Fruit fly (Drosophila melanogaster) whole organism, wandering third instar larva: Measurements from ENCODE around the gene Mics1.

Experiments used
- Abd-B ChIP-seq: fragments of >200 bp; optimal IDR thresholded peaks from 2 replicates; lab custom pipeline; 2017; ENCODE audit warnings: missing biosample characterization, missing genetic modification characterization
- CG32264 ChIP-seq: fragments of 200-800 bp; sonication (Bioruptor generic); optimal IDR thresholded peaks from 2 replicates; lab custom pipeline; 2016; ENCODE audit warnings: missing biosample characterization, missing genetic modification characterization
- CG9705 ChIP-seq: fragments of 200-800 bp; sonication (Bioruptor generic); optimal IDR thresholded peaks from 2 replicates; lab custom pipeline; 2018; ENCODE audit warnings: missing biosample characterization, mild to moderate bottlenecking, missing genetic modification characterization
- CrebA ChIP-seq: fragments of 200-800 bp; sonication (Bioruptor generic); optimal IDR thresholded peaks from 2 replicates; lab custom pipeline; 2016; ENCODE audit warnings: missing biosample characterization, mild to moderate bottlenecking, missing genetic modification characterization, borderline replicate concordance
- Dfd ChIP-seq: fragments of >200 bp; optimal IDR thresholded peaks from 2 replicates; lab custom pipeline; 2017; ENCODE audit warnings: missing biosample characterization, missing genetic modification characterization
- Dif ChIP-seq: fragments of 200-275, 200-300 bp; sonication (Bioruptor generic); optimal IDR thresholded peaks from 2 replicates; lab custom pipeline; 2018; ENCODE audit warnings: missing biosample characterization, missing genetic modification characterization; ENCODE audit not compliant: partially characterized antibody
- GATAd ChIP-seq: sonication (Bioruptor generic); optimal IDR thresholded peaks from 2 replicates; lab custom pipeline; 2016; ENCODE audit warnings: missing biosample characterization, missing genetic modification characterization
- HLH106 ChIP-seq: fragments of 200-800 bp; optimal IDR thresholded peaks from 3 replicates; lab custom pipeline; 2019; ENCODE audit warnings: missing biosample characterization, mild to moderate bottlenecking, missing genetic modification characterization, moderate library complexity
- Hnf4 ChIP-seq: fragments of 200-800 bp; sonication (Bioruptor generic); optimal IDR thresholded peaks from 2 replicates; lab custom pipeline; 2016; ENCODE audit warnings: missing biosample characterization, mild to moderate bottlenecking, missing genetic modification characterization
- Hr78 ChIP-seq: fragments of >200 bp; optimal IDR thresholded peaks from 2 replicates; lab custom pipeline; 2017; ENCODE audit warnings: missing biosample characterization, missing genetic modification characterization
- Hr83 ChIP-seq: fragments of 200-300 bp; sonication (Bioruptor generic); optimal IDR thresholded peaks from 2 replicates; lab custom pipeline; 2016; ENCODE audit warnings: missing biosample characterization, mild to moderate bottlenecking, missing genetic modification characterization, moderate library complexity; ENCODE audit not compliant: poor library complexity, severe bottlenecking
- Jra ChIP-seq: sonication (Bioruptor generic); optimal IDR thresholded peaks from 2 replicates; lab custom pipeline; 2016; ENCODE audit warnings: missing biosample characterization, missing genetic modification characterization
- Mio ChIP-seq: sonication (Bioruptor generic); optimal IDR thresholded peaks from 2 replicates; lab custom pipeline; 2016; ENCODE audit warnings: missing biosample characterization, missing genetic modification characterization
- Myc ChIP-seq: fragments of >200 bp; optimal IDR thresholded peaks from 2 replicates; lab custom pipeline; 2017
- N ChIP-seq: fragments of >200 bp; optimal IDR thresholded peaks from 2 replicates; lab custom pipeline; 2018; ENCODE audit warnings: missing biosample characterization, missing external identifiers, missing genetic modification characterization
- OdsH ChIP-seq: fragments of 200-800 bp; sonication (Bioruptor generic); optimal IDR thresholded peaks from 2 replicates; lab custom pipeline; 2016; ENCODE audit warnings: missing biosample characterization, mild to moderate bottlenecking, missing genetic modification characterization
- Rel ChIP-seq, 2 experiments: fragments of 200-800 bp; sonication (Bioruptor generic) in 1 of 2; optimal IDR thresholded peaks; 2 replicates in 1 of 2; 3 replicates in 1 of 2; lab custom pipeline; 2016 to 2019; ENCODE audit warnings: mild to moderate bottlenecking in 2 of 2, missing biosample characterization in 2 of 2, missing genetic modification characterization in 2 of 2, moderate library complexity in 1 of 2
- Sp1 ChIP-seq: fragments of 200-800 bp; sonication (Bioruptor generic); optimal IDR thresholded peaks from 3 replicates; lab custom pipeline; 2019; ENCODE audit warnings: missing biosample characterization, mild to moderate bottlenecking, missing genetic modification characterization, moderate library complexity
- Vsx2 ChIP-seq: fragments of 200-300, 225-300 bp; sonication (Bioruptor generic); optimal IDR thresholded peaks from 2 replicates; lab custom pipeline; 2018; ENCODE audit warnings: missing biosample characterization, missing genetic modification characterization; ENCODE audit not compliant: partially characterized antibody
- br ChIP-seq: fragments of 200-800 bp; sonication (Bioruptor generic); optimal IDR thresholded peaks from 2 replicates; lab custom pipeline; 2016; ENCODE audit warnings: missing biosample characterization, missing genetic modification characterization
- dl ChIP-seq, 2 experiments: fragments of 175-275, 200-275 bp in 1 of 2; fragments of 200-275 bp in 1 of 2; sonication (Bioruptor generic); optimal IDR thresholded peaks; lab custom pipeline; 2018; ENCODE audit warnings: mild to moderate bottlenecking in 2 of 2, missing biosample characterization in 2 of 2, missing genetic modification characterization in 2 of 2, moderate library complexity in 2 of 2; ENCODE audit not compliant: partially characterized antibody in 2 of 2, insufficient read depth in 1 of 2
- dmrt93B ChIP-seq: fragments of 200-800 bp; sonication (Bioruptor generic); optimal IDR thresholded peaks from 2 replicates; lab custom pipeline; 2018; ENCODE audit warnings: missing biosample characterization, mild to moderate bottlenecking, missing genetic modification characterization
- dsf ChIP-seq: sonication (Bioruptor generic); optimal IDR thresholded peaks from 2 replicates; lab custom pipeline; 2016; ENCODE audit warnings: missing biosample characterization, missing genetic modification characterization, borderline replicate concordance
- ey ChIP-seq: fragments of 200-800 bp; sonication (Bioruptor generic); optimal IDR thresholded peaks from 2 replicates; lab custom pipeline; 2016; ENCODE audit warnings: missing biosample characterization, missing genetic modification characterization
- foxo ChIP-seq, 2 experiments: fragments of 200-800 bp; sonication (Bioruptor generic); optimal IDR thresholded peaks; 2 replicates in 1 of 2; 3 replicates in 1 of 2; lab custom pipeline; 2016 to 2017; ENCODE audit warnings: missing biosample characterization in 2 of 2, missing genetic modification characterization in 2 of 2
- fru ChIP-seq: fragments of 200-800 bp; sonication (Bioruptor generic); optimal IDR thresholded peaks from 3 replicates; lab custom pipeline; 2016; ENCODE audit warnings: missing biosample characterization, mild to moderate bottlenecking, missing genetic modification characterization
- h ChIP-seq: fragments of 200-800 bp; sonication (Bioruptor generic); optimal IDR thresholded peaks from 3 replicates; lab custom pipeline; 2016; ENCODE audit warnings: missing biosample characterization, mild to moderate bottlenecking, missing genetic modification characterization
- jim ChIP-seq: fragments of 175-275, 200-325 bp; sonication (Bioruptor generic); optimal IDR thresholded peaks from 2 replicates; lab custom pipeline; 2016; ENCODE audit warnings: missing biosample characterization, mild to moderate bottlenecking, missing genetic modification characterization
- lola ChIP-seq: fragments of >200 bp; optimal IDR thresholded peaks from 2 replicates; lab custom pipeline; 2017; ENCODE audit warnings: missing biosample characterization, missing genetic modification characterization
- pan ChIP-seq: fragments of >200 bp; optimal IDR thresholded peaks from 2 replicates; lab custom pipeline; 2017
- psq ChIP-seq: fragments of 200-800 bp; sonication (Bioruptor generic); optimal IDR thresholded peaks from 3 replicates; lab custom pipeline; 2017; ENCODE audit warnings: missing biosample characterization, mild to moderate bottlenecking, missing genetic modification characterization, moderate library complexity
- rgr ChIP-seq: fragments of 200-800 bp; sonication (Bioruptor generic); optimal IDR thresholded peaks from 3 replicates; lab custom pipeline; 2016; ENCODE audit warnings: missing biosample characterization, mild to moderate bottlenecking, missing genetic modification characterization
- sage ChIP-seq: fragments of 200-800 bp; sonication (Bioruptor generic); optimal IDR thresholded peaks from 2 replicates; lab custom pipeline; 2016; ENCODE audit warnings: missing biosample characterization, mild to moderate bottlenecking, missing genetic modification characterization
- sv ChIP-seq: fragments of 200-800 bp; sonication (Bioruptor generic); optimal IDR thresholded peaks from 3 replicates; lab custom pipeline; 2016; ENCODE audit warnings: missing biosample characterization, missing genetic modification characterization
- tai ChIP-seq: sonication (Bioruptor generic); optimal IDR thresholded peaks from 2 replicates; lab custom pipeline; 2016; ENCODE audit warnings: missing biosample characterization, missing genetic modification characterization
- usp ChIP-seq: fragments of >200 bp; optimal IDR thresholded peaks from 2 replicates; lab custom pipeline; 2017; ENCODE audit warnings: missing biosample characterization, missing genetic modification characterization
- woc ChIP-seq: sonication (Bioruptor generic); optimal IDR thresholded peaks from 2 replicates; lab custom pipeline; 2016; ENCODE audit warnings: missing biosample characterization, mild to moderate bottlenecking, missing genetic modification characterization

The Mics1 gene

dm6 chr3R:7536281-7536680, 34.1 kb upstream of the Mics1 start, which contains the start of gene alpha-Est5:
alpha-Est5 (minus strand) TSS chr3R:7536390.
- TF ChIP-seq Vsx2 (GFP tag; lab: Kevin White, UChicago) (no peak), br (GFP tag; lab: Kevin White, UChicago) (no peak), Sp1 (GFP tag; lab: Kevin White, UChicago) (no peak), Hr83 (GFP tag; lab: Kevin White, UChicago) (peak; percentile 31), fru (no peak), sv (no peak), dmrt93B (GFP tag; lab: Kevin White, UChicago) (no peak), Dfd (GFP tag; lab: Kevin White, UChicago) (no peak), dl (GFP tag; optimal IDR thresholded peaks at IDR 0.05; lab: Kevin White, UChicago; ENCODE audit: insufficient read depth in 1 of 2, partially characterized antibody in 2 of 2) (no peak), CrebA (GFP tag; lab: Kevin White, UChicago) (peak; percentile 70), Jra (GFP tag; lab: Kevin White, UChicago) (no peak), ey (GFP tag; lab: Kevin White, UChicago) (no peak), Dif (peak; percentile 24), Myc (lab: Kevin White, UChicago) (no peak), h (GFP tag; lab: Kevin White, UChicago) (no peak), Hr78 (GFP tag; lab: Kevin White, UChicago) (no peak), N (GFP tag; lab: Kevin White, UChicago) (no peak), pan (lab: Kevin White, UChicago) (no peak), HLH106 (no peak), CG9705 (GFP tag; lab: Kevin White, UChicago) (no peak), Rel (GFP tag; optimal IDR thresholded peaks at IDR 0.05; lab: Kevin White, UChicago) (no peak), Rel (tag; optimal IDR thresholded peaks at IDR 0.05; lab: Kevin White, UChicago) (peak; percentile 26)

DNA sequence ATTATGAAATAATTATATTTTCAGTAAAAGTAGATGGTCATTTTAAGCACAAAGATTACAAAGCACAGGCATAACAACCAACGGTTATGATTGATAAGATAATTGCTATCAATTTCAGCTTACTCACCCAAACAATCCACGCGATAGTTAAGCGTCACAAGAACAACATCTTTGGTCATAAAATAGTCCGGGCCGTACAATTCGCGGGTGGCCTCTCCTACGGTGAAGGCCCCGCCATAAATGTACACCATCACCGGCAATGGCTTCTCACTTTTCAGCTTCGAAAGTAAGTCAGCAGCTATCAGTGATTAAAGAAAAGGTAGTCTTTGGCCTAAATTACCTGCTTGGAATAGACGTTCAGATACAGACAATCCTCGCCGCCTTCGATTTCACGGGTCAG, 33.4 kb upstream of the Mics1 start:
- TF ChIP-seq OdsH (GFP tag; lab: Kevin White, UChicago): no peak
- TF ChIP-seq GATAd (GFP tag; lab: Kevin White, UChicago): no peak
- no peak for TF ChIP-seq CG9705 (GFP tag; lab: Kevin White, UChicago)
- no peak for TF ChIP-seq CG32264 (GFP tag; lab: Kevin White, UChicago)
- no peak for TF ChIP-seq Hr78 (GFP tag; lab: Kevin White, UChicago)
- no peak for TF ChIP-seq Mio (GFP tag; lab: Kevin White, UChicago)
- no peak for TF ChIP-seq lola
- no peak for TF ChIP-seq rgr (GFP tag; lab: Kevin White, UChicago)
- no peak for TF ChIP-seq Dfd (GFP tag; lab: Kevin White, UChicago)
- no peak for TF ChIP-seq dmrt93B (GFP tag; lab: Kevin White, UChicago)
- no peak for TF ChIP-seq sv
- TF ChIP-seq Hr83 (GFP tag; lab: Kevin White, UChicago): no peak
- TF ChIP-seq ey (GFP tag; lab: Kevin White, UChicago): no peak
- no peak for TF ChIP-seq pan (lab: Kevin White, UChicago)
- no peak for TF ChIP-seq psq

dm6 chr3R:7530184-7530821, 28.1 kb upstream of the Mics1 start, which contains the start of the genes Rtnl2 and alphaTub84D:
Rtnl2 (minus strand) TSS chr3R:7530241.
alphaTub84D (plus strand) TSS chr3R:7530753.
- no peak for TF ChIP-seq OdsH (GFP tag; lab: Kevin White, UChicago)
- no peak for TF ChIP-seq ey (GFP tag; lab: Kevin White, UChicago)
- TF ChIP-seq Jra (GFP tag; lab: Kevin White, UChicago): no peak
- no peak for TF ChIP-seq jim (GFP tag; lab: Kevin White, UChicago)
- TF ChIP-seq foxo (GFP tag; optimal IDR thresholded peaks at IDR 0.05; lab: Kevin White, UChicago): no peak

dm6 chr3R:7528677-7529076, 26.5 kb upstream of the Mics1 start, which contains the start of gene alpha-Est6:
alpha-Est6 (minus strand) TSS chr3R:7528777.
- TF ChIP-seq Vsx2 (GFP tag; lab: Kevin White, UChicago) (no peak), tai (no peak), CG9705 (GFP tag; lab: Kevin White, UChicago) (no peak), GATAd (GFP tag; lab: Kevin White, UChicago) (no peak), dsf (no peak), sv (no peak), Sp1 (GFP tag; lab: Kevin White, UChicago) (no peak), Hnf4 (GFP tag; lab: Kevin White, UChicago) (no peak), woc (GFP tag; lab: Kevin White, UChicago) (no peak), usp (GFP tag; lab: Kevin White, UChicago) (no peak), Abd-B (GFP tag; lab: Kevin White, UChicago) (no peak), sage (no peak), dmrt93B (GFP tag; lab: Kevin White, UChicago) (no peak), ey (GFP tag; lab: Kevin White, UChicago) (no peak), CG32264 (GFP tag; lab: Kevin White, UChicago) (no peak), Hr83 (GFP tag; lab: Kevin White, UChicago) (no peak)
